Worm (Caenorhabditis elegans) whole organism, L4 larva: ENCODE results near the gene Y48E1B.8.
A peak's percentile ranks its signal among the peaks of the same experiment; 100 is the strongest.

ENCODE experiments used
- D1046.2 ChIP-seq: fragments of 200-800 bp; sonication (Bioruptor generic); IDR thresholded peaks from 2 replicates; pipeline ENCODE4 v1.3.6; 2022; ENCODE audit warnings: missing genetic modification characterization, missing compliant biosample characterization
- T20F7.1 ChIP-seq: fragments of 200-800 bp; sonication (Bioruptor generic); optimal IDR thresholded peaks from 2 replicates; lab custom pipeline; 2018; ENCODE audit warnings: mild to moderate bottlenecking, missing genetic modification characterization, missing compliant biosample characterization
- Y48G9A.11 ChIP-seq: fragments of 200-800 bp; sonication (Bioruptor generic); IDR thresholded peaks from 2 replicates; pipeline ENCODE4 v1.3.6; 2022; ENCODE audit warnings: missing genetic modification reagents, missing genetic modification characterization, missing compliant biosample characterization
- aha-1 ChIP-seq: fragments of 150-350 bp; peaks from one replicate; lab custom pipeline; 2014; ENCODE audit warnings: missing biosample characterization, missing genetic modification characterization
- arid-1 ChIP-seq: fragments of 200-800 bp; sonication (Bioruptor generic); conservative IDR thresholded peaks from 2 replicates; pipeline ENCODE4 v1.3.6; 2022; ENCODE audit warnings: missing genetic modification reagents, missing genetic modification characterization, missing compliant biosample characterization
- attf-4 ChIP-seq: sonication (generic microtip); optimal IDR thresholded peaks from 3 replicates; lab custom pipeline; 2017; ENCODE audit warnings: missing biosample characterization, missing genetic modification characterization
- ceh-20 ChIP-seq: fragments of 200-800 bp; sonication (Bioruptor generic); IDR thresholded peaks from 2 replicates; pipeline ENCODE4 v1.3.6; 2022; ENCODE audit warnings: missing genetic modification reagents, missing genetic modification characterization, missing compliant biosample characterization
- ceh-28 ChIP-seq: fragments of 150-350 bp; optimal IDR thresholded peaks from 2 replicates; lab custom pipeline; 2014; ENCODE audit warnings: missing biosample characterization, missing genetic modification reagents, missing genetic modification characterization
- ceh-82 ChIP-seq: sonication (generic microtip); optimal IDR thresholded peaks from 2 replicates; lab custom pipeline; 2017; ENCODE audit warnings: missing biosample characterization, missing genetic modification characterization
- daf-12 ChIP-seq: fragments of 150-350 bp; optimal IDR thresholded peaks from 2 replicates; lab custom pipeline; 2014; ENCODE audit warnings: missing biosample characterization, missing genetic modification reagents, missing genetic modification characterization
- daf-8 ChIP-seq: fragments of 200-800 bp; sonication (Bioruptor generic); IDR thresholded peaks from 2 replicates; pipeline ENCODE4 v1.3.6; 2022; ENCODE audit warnings: missing genetic modification characterization, missing compliant biosample characterization
- duxl-1 ChIP-seq: sonication (generic microtip); optimal IDR thresholded peaks from 2 replicates; lab custom pipeline; 2016; ENCODE audit warnings: mild to moderate bottlenecking, missing genetic modification characterization, moderate library complexity, missing compliant biosample characterization; ENCODE audit not compliant: poor library complexity
- gei-8 ChIP-seq: fragments of 200-800 bp; sonication (Bioruptor generic); optimal IDR thresholded peaks from 2 replicates; lab custom pipeline; 2018; ENCODE audit warnings: mild to moderate bottlenecking, missing genetic modification characterization, missing compliant biosample characterization
- hlh-11 ChIP-seq: fragments of 200-800 bp; sonication (Bioruptor generic); optimal IDR thresholded peaks from 2 replicates; lab custom pipeline; 2018; ENCODE audit warnings: mild to moderate bottlenecking, missing genetic modification characterization, missing compliant biosample characterization
- hlh-30 ChIP-seq: sonication (generic microtip); optimal IDR thresholded peaks from 2 replicates; lab custom pipeline; 2017; ENCODE audit warnings: antibody characterized with exemption, mild to moderate bottlenecking, missing genetic modification characterization, missing compliant biosample characterization; ENCODE audit not compliant: insufficient read depth
- hmg-1.1 ChIP-seq: fragments of 200-800 bp; sonication (Bioruptor generic); IDR thresholded peaks from 2 replicates; pipeline ENCODE4 v1.3.6; 2022; ENCODE audit warnings: missing genetic modification reagents, missing genetic modification characterization, missing compliant biosample characterization
- lin-15B ChIP-seq: fragments of 150-350 bp; sonication (generic microtip); optimal IDR thresholded peaks from 3 replicates; lab custom pipeline; 2014; ENCODE audit warnings: missing biosample characterization, missing genetic modification characterization
- lin-39 ChIP-seq: fragments of 150-350 bp; optimal IDR thresholded peaks from 2 replicates; lab custom pipeline; 2014; ENCODE audit warnings: missing biosample characterization, missing genetic modification reagents, missing genetic modification characterization
- madf-5 ChIP-seq, 2 experiments: fragments of 200-800 bp; sonication (Bioruptor generic); IDR thresholded peaks; 2 replicates each; pipeline ENCODE4 v1.3.6; 2022; ENCODE audit warnings: missing compliant biosample characterization in 2 of 2, missing genetic modification characterization in 2 of 2
- mep-1 ChIP-seq: fragments of 150-350 bp; sonication (generic microtip); optimal IDR thresholded peaks from 3 replicates; lab custom pipeline; 2014; ENCODE audit warnings: missing biosample characterization, missing genetic modification characterization
- nhr-10 ChIP-seq: fragments of 150-350 bp; optimal IDR thresholded peaks from 2 replicates; lab custom pipeline; 2014; ENCODE audit warnings: missing biosample characterization, missing genetic modification characterization
- nhr-102 ChIP-seq: sonication (generic microtip); optimal IDR thresholded peaks from 2 replicates; lab custom pipeline; 2016; ENCODE audit warnings: mild to moderate bottlenecking, missing genetic modification characterization, moderate library complexity, missing compliant biosample characterization
- nhr-111 ChIP-seq: fragments of 200-800 bp; sonication (Bioruptor generic); optimal IDR thresholded peaks from 2 replicates; lab custom pipeline; 2018; ENCODE audit warnings: mild to moderate bottlenecking, missing genetic modification characterization, missing compliant biosample characterization
- nhr-42 ChIP-seq: fragments of 200-800 bp; sonication (Bioruptor generic); IDR thresholded peaks from 2 replicates; pipeline ENCODE4 v1.3.6; 2022; ENCODE audit warnings: missing genetic modification characterization, missing compliant biosample characterization
- nhr-6 ChIP-seq: fragments of 150-350 bp; optimal IDR thresholded peaks from 2 replicates; lab custom pipeline; 2014; ENCODE audit warnings: missing biosample characterization, missing genetic modification characterization
- nhr-76 ChIP-seq: fragments of 150-350 bp; optimal IDR thresholded peaks from 2 replicates; lab custom pipeline; 2014; ENCODE audit warnings: missing biosample characterization, missing genetic modification characterization
- sdz-12 ChIP-seq: fragments of 200-800 bp; sonication (Bioruptor generic); optimal IDR thresholded peaks from 2 replicates; lab custom pipeline; 2018; ENCODE audit warnings: mild to moderate bottlenecking, missing genetic modification characterization, missing compliant biosample characterization
- set-16 ChIP-seq: fragments of 200-800 bp; sonication (Bioruptor generic); IDR thresholded peaks from 2 replicates; pipeline ENCODE4 v1.3.6; 2022; ENCODE audit warnings: missing genetic modification reagents, missing genetic modification characterization, missing compliant biosample characterization
- skn-1 ChIP-seq: fragments of 150-350 bp; optimal IDR thresholded peaks from 2 replicates; lab custom pipeline; 2014; ENCODE audit warnings: missing biosample characterization, missing genetic modification characterization
- tra-1 ChIP-seq: fragments of 200-800 bp; sonication (Bioruptor generic); IDR thresholded peaks from 2 replicates; pipeline ENCODE4 v1.3.6; 2022; ENCODE audit warnings: missing genetic modification reagents, missing genetic modification characterization, missing compliant biosample characterization
- vab-7 ChIP-seq: fragments of 200-800 bp; sonication (Bioruptor generic); IDR thresholded peaks from 2 replicates; pipeline ENCODE4 v1.3.6; 2022; ENCODE audit warnings: missing genetic modification reagents, missing genetic modification characterization, missing compliant biosample characterization
- zag-1 ChIP-seq: fragments of 150-350 bp; optimal IDR thresholded peaks from 2 replicates; lab custom pipeline; 2014; ENCODE audit warnings: missing biosample characterization, missing genetic modification characterization
- zfp-3 ChIP-seq: fragments of 200-800 bp; sonication (Bioruptor generic); conservative IDR thresholded peaks from 2 replicates; pipeline ENCODE4 v1.3.6; 2022; ENCODE audit warnings: missing genetic modification reagents, missing genetic modification characterization, missing compliant biosample characterization
- zip-2 ChIP-seq: fragments of 150-350 bp; optimal IDR thresholded peaks from 2 replicates; lab custom pipeline; 2014; ENCODE audit warnings: missing biosample characterization, missing genetic modification characterization
- ztf-11 ChIP-seq: fragments of 150-350 bp; optimal IDR thresholded peaks from 2 replicates; lab custom pipeline; 2014; ENCODE audit warnings: missing biosample characterization, missing genetic modification characterization

Y48E1B.8 gene

DNA sequence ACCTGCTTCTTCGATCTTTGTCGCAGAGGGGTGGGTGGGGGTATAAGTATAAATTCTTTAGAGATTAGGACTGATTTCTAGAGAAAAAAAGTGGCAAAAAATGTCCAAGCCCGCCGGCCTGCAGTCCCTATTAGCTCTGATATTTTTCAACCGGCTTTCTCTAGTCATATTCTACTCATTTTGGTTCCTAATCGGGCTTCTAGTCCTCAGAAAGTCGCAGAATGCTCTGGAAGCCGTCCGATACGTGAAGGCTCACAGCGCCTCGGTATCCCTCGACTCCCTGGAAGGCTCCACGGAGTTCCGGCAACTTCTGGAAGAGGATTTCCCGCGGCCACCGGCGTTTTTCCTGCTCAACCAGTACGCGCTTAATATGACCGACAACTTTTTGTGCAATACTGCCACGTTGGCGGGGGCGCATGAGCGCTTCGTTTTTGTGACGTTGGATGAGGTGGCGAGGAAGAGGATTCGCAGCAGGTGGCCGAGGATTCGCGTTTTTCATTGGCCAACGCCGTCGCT, at the start of gene Y48E1B.8:
Gene Y48E1B.8 (plus strand): TSS at position 51 of the 516 bp plus-strand sequence.
- TF ChIP-seq nhr-10 (tag; lab: Kevin White, UChicago), result no peak
- TF ChIP-seq set-16, result peak; percentile 59
- no peak for TF ChIP-seq hlh-30 (tag; lab: Kevin White, UChicago)
- TF ChIP-seq nhr-6 (tag; lab: Kevin White, UChicago), result no peak
- TF ChIP-seq skn-1 (tag; lab: Kevin White, UChicago), result no peak
- TF ChIP-seq daf-12 (tag; lab: Kevin White, UChicago), result no peak
- TF ChIP-seq vab-7 (GFP tag; lab: Robert Waterston, UW), result no peak
- no peak for TF ChIP-seq zfp-3 (GFP tag; lab: Robert Waterston, UW)
- no peak for TF ChIP-seq zip-2 (tag; lab: Kevin White, UChicago)
- no peak for TF ChIP-seq arid-1 (GFP tag; lab: Robert Waterston, UW)
- TF ChIP-seq tra-1 (GFP tag; lab: Robert Waterston, UW), result no peak
- TF ChIP-seq aha-1 (tag; lab: Kevin White, UChicago), result no peak
- 0 out of 2 replicates have a peak, but pooled peaks have one; percentile 5 for TF ChIP-seq nhr-42 (GFP tag; lab: Robert Waterston, UW)

DNA sequence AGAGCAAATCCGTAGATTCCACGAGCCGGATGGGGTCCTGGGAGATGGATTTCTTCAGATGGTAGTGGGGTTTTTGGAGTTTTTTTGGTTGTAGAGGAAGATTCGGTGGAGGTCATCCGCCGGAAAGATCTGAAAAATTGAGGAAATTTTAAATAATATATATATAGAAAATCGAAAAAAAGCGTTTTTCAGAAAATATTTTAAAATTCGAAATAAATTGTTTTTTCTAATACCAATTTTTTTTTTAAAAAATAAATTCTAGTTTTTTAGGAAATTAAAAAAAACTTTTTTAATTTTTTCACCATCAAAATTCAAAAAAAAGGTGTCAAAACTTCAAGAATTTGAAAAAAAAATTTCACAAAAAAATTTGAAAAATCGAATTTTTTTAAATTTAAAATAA, 44.5 kb upstream of the Y48E1B.8 start, which contains the start of the genes noa-1 and Y48E1B.17:
Gene noa-1 (minus strand): TSS at position 101 of the 400 bp plus-strand sequence.
Gene Y48E1B.17 (minus strand): TSS at position 129 of the 400 bp plus-strand sequence.
- TF ChIP-seq lin-15B (tag; lab: Kevin White, UChicago) (no peak), nhr-76 (tag; lab: Kevin White, UChicago) (no peak), daf-8 (GFP tag; lab: Robert Waterston, UW) (no peak), madf-5 (GFP tag; IDR thresholded peaks at IDR 0.05; lab: Robert Waterston, UW) (no peak), nhr-111 (GFP tag; lab: Kevin White, UChicago) (no peak), attf-4 (tag; lab: Kevin White, UChicago) (no peak), sdz-12 (no peak), ceh-82 (tag; lab: Kevin White, UChicago) (no peak), Y48G9A.11 (no peak), gei-8 (GFP tag; lab: Kevin White, UChicago) (no peak), mep-1 (tag; lab: Kevin White, UChicago) (no peak), T20F7.1 (no peak), hlh-30 (tag; lab: Kevin White, UChicago) (no peak), zag-1 (tag; lab: Kevin White, UChicago) (no peak), nhr-102 (tag; lab: Kevin White, UChicago) (no peak), ceh-20 (GFP tag; lab: Robert Waterston, UW) (no peak)

DNA sequence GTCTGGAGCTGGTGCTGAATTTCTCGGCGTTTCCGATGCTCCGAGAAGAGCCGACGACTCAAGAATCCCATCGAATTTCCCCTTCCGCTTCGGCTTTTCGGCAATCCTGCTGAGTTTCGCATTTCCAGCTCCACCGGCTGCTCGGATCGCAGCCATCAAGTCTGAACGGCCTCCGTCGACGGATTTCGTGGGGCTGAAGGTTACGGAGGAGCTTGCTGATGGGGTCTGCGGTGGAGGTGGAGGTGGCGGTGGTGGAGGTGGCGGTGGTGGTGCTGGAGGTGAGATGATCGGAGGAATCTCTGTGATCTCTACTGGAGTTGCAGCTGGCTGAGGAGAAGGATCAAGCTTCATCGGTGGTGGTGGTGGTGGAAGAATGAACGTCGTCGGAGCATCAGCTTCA, 42.5 kb upstream of the Y48E1B.8 start:
- TF ChIP-seq set-16, result peak; percentile 95
- TF ChIP-seq hlh-11, result no peak

DNA sequence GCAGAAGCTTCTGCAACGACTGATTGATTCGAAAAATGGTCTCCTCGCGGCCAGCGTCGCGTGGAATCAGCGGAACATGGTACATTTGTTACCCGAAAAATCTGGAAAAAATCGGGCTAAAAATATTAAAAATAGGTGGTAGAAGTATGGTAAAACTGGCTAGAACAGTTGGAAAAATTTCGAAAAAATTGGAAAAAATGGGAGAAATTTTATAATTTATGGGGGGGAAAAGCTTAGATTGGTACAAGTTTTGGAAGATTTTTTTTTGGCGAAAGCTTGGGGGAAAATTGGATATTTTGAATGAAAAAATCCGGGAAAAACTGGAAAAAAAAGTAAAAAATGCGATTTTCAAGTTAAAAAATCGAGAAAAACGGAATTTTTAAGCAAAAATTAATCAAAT, 38.0 kb upstream of the Y48E1B.8 start, which contains the start of gene ddl-2:
Gene ddl-2 (minus strand): TSS at position 101 of the 400 bp plus-strand sequence.
- TF ChIP-seq hmg-1.1 (GFP tag; lab: Robert Waterston, UW) (no peak), duxl-1 (no peak), D1046.2 (GFP tag; lab: Robert Waterston, UW) (no peak), lin-39 (no peak), ceh-28 (tag; lab: Kevin White, UChicago) (no peak)

DNA sequence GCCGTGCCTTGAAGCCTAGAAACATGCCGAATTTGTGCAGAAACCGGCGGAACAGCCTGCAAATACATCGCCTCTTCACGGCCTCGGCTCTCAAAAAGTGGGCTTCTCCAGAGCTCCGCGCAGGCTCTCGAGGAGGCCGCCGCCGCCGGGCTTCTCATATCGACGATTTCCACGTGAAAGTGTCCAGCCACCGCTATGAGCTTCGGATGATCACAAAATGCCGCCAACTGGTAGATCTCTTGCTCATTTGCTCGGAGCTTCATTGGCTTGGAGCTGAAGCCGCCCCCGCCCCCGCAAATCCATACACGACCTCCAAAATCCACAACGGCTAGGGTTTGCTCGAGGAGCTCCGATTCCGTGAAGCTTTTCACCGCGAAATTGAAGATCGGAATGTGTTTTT, 25.0 kb upstream of the Y48E1B.8 start:
- TF ChIP-seq ztf-11 (tag; lab: Kevin White, UChicago) (no peak), Y48G9A.11 (peak; percentile 30; the same call in 1 of the 2 replicates), set-16 (peak; percentile 87)
